Fruit fly (Drosophila melanogaster) whole organism, larva: ENCODE results near the gene moi.

Experiments
- noc ChIP-seq: fragments of 200-800 bp; sonication (Bioruptor generic); optimal IDR thresholded peaks from 3 replicates; lab custom pipeline; 2019; ENCODE audit warnings: missing biosample characterization, mild to moderate bottlenecking, missing genetic modification characterization, moderate library complexity

moi gene

DNA sequence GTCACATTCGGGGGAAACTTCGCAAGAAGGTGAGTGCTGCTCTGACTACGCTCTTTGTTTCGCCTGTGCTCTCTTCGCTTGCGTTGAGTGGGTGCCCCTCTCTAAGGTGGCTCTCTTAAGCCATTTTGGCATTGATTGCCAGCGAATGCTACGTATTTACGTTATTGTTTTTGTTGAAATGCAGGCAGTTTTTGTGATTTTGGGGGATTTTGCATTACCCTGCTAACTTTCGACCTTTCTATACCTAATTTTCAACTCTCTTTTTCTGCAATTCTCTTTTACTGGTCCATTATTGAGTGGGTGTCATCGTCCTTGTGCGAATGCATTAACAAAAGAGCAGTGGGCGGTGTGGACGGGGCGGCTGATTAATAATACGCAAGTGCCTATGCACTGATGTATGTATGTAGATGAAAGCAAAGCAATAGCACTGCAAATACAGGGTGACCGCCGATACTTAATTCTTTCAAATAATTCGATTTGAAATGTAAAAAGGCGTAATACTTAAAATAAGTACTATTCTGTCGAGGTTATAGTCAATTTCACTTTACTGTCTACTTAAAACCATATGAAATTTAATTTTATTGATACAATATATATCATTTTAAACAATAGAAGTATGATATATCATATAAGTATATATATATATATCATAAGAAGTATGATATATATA, 19.9 kb downstream of the moi start:
- TF ChIP-seq noc (tag; lab: Kevin White, UChicago), result no peak

DNA sequence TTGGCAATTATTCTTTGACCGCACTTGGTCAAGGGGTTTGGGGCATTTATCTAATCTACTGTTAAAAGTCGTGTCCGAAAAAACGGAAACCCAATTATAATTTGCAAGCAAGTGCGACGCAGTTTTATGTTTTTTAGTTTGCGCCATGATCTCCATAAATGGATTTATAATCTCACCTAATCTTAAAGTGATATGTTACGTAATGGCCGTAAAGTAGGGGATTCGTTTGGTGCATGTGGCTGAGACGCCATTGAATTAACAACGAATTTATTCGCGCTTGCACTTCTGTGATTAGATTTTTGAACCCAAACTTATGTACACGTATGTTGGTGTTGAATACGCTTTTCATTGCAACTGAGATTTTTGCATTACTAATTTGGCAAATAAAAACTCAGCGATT, 21.4 kb downstream of the moi start:
- no peak for TF ChIP-seq noc (tag; lab: Kevin White, UChicago)

DNA sequence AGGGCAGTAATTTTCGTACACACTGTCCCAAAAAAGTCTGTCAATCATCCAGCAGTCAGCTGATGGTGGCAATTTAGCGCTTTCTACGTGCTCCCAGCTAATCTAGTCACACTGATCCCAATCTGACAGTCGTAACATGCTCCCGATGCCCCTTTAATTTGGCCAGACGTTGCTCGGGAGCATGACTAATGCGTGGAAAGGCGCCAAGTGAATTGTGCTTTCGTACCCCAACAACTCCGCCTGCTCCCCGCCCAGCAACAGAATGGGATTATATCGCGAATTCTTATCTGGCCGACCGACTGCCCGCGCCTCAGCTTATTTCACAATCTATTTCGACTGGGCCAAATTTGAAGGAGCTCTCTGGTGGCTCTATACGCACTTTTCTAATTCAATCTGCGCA, 22.1 kb downstream of the moi start:
- TF ChIP-seq noc (tag; lab: Kevin White, UChicago), result no peak

DNA sequence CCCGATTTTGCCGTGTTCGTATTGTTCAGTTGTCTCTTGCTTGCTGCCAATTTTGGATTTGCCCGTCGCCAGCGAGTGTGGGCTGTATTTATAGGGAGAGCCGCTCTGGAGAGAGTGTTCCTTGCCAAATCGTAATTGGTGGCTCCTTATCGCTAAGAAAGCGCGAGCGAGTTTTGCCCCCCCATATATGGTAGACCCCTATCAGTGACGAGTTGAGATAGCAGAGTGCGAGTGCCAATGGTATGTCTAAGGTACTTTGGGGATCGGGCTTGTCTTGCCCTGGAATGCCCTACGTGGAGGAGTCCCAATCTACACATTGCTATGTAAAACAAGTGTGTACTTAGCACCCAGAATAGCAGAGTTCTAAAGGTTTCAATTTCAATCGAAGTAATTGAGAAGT, 24.2 kb downstream of the moi start, which contains the start of gene CG7142:
TSS of gene CG7142 (minus strand) at position 29 of the 400 bp plus-strand sequence.
- TF ChIP-seq noc (tag; lab: Kevin White, UChicago), result peak; percentile 3

DNA sequence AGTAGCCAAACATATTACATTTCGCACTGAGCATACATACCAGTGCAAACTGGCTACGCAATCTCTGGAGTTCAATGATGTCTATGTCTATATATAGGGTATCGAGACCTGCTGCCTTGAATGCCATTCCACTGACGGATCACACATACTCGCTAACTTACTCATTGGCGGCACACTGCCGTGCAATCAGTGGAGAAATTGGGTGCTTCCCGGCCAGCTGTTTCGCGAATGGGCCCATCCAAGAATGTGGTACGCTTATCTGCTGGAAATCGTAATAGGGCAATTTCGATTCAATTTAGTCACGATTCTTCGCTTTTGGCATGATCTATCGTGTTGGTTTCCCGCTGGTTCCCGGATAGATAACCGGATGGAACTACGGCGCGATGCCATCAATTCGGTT, 24.8 kb downstream of the moi start:
- no peak for TF ChIP-seq noc (tag; lab: Kevin White, UChicago)

DNA sequence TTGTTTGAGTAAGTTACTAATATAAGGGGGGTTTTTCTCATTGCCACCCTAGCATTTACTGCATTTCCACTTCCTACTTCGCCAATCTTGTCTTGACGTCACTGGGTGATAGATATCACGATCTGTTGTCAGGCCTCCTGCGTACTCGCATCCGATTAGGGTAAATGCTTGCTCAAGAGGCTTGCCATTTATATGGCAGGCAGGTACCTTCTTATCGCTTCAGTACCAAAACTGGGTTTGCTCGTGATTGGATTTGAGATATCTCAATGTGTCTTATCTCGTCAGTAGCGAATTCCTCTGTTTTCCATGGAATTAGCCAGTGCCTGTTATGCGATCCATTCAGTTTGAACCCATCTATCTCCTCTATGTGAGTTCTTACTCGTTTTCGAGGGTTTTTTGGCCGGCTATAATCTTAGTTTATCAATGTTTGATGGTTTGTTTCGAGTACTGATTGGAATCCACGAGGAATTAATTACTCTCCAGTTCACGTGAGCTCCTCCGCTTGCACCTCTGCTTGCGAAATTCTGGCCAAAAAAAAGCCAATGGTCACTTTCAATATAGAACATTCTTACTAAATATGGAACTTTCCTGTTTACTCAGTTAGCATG, 25.6 kb downstream of the moi start:
- no peak for TF ChIP-seq noc (tag; lab: Kevin White, UChicago)

DNA sequence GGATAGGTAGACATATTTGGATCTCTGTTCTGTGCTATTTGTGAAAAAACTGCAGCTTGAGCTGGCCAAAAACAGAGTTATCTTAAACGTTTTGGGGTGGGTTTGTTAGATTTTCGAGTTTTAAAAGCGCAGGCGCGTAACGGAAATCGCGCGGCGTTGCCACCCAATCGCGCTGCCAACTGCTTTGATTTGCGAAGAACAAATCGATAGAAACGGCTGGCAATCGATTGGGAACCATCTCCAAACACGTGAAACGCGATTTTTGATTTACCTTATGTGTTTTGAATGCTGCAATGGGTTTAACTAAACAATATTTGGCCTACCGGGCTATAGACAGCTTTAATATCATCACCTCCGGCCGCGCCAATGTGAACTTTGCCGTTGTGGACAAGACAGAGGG, 28.1 kb downstream of the moi start, which contains the start of the genes CG14312 and CG8064:
TSS of gene CG14312 (minus strand) at position 88 of the 400 bp plus-strand sequence.
TSS of gene CG8064 (plus strand) at position 220 of the 400 bp plus-strand sequence.
- TF ChIP-seq noc (tag; lab: Kevin White, UChicago), result no peak

DNA sequence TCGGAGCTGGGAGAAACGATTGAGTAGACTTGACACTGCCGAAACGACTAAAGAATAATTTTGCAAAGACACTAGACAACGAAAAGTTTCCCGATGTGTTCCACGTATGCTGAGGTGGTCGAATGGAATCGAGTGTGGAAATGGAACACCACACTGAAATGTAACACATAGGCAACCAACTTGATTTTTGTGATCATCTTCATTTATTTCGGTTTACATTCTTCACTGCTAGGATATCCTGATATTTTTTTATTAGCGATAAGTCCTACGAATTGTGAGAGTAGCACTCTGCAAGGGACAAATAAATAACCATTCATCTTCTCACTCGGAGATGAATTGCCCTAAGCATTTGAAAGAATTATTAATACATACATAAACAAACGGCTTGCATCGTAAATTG, 33.3 kb downstream of the moi start, which contains the start of gene CG7131:
TSS of gene CG7131 (minus strand) at position 101 of the 400 bp plus-strand sequence.
- TF ChIP-seq noc (tag; lab: Kevin White, UChicago), result no peak

DNA sequence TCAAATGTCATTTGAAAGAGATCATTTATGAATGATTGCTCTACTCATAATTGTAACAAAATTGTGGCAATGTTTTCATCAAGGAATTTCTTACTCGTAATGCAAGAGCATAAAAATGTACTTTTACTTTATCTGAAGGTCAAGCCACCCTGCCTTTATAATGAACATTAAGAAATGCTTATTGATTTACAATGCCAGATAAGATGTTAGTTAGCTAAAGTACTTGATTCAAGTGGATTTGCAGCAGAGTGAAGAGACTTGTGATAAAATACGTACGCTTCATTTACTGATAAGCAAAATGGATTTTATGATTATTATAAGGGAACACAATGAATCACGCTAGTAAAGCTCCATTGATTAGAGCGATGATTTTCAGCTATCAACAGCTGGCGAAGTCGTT, 36.5 kb downstream of the moi start:
- TF ChIP-seq noc (tag; lab: Kevin White, UChicago), result peak; percentile 62

DNA sequence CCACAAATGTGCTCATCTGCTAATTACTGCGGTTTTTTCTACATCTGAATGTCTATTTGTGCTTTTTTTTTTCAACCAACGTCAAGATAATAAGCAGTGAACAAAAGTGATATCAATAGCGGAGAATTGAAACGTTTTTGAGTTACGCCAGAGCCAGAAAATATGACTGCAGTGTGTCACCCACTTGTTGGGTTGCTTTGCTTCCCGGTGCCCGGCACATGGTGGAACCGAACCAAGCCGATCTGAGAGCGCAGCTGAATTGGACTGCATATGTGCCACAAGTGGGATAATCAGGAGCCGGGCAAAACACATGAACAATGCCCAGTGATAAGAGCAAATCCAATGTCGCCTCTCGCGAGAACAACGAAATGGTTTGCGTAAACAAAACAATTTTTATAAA, 37.0 kb downstream of the moi start:
- no peak for TF ChIP-seq noc (tag; lab: Kevin White, UChicago)

DNA sequence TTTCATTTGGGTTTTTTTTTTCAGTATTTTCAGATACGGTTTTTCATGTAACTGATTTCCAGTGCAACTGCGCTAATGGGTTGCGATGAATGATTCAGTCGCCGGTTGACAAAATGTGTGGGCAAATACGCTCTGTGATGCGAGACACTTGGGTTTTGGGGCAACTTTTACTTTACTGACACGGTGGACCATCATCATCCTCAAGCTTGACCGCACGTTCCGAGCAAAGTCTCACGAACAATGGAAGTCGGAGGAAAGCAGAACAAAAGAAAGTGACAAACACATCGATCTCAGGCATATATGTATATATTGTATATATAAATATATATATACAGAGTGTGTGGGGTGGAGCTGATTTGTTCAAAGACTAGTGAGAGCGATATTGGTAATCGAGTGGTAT, 39.2 kb downstream of the moi start:
- TF ChIP-seq noc (tag; lab: Kevin White, UChicago), result no peak

DNA sequence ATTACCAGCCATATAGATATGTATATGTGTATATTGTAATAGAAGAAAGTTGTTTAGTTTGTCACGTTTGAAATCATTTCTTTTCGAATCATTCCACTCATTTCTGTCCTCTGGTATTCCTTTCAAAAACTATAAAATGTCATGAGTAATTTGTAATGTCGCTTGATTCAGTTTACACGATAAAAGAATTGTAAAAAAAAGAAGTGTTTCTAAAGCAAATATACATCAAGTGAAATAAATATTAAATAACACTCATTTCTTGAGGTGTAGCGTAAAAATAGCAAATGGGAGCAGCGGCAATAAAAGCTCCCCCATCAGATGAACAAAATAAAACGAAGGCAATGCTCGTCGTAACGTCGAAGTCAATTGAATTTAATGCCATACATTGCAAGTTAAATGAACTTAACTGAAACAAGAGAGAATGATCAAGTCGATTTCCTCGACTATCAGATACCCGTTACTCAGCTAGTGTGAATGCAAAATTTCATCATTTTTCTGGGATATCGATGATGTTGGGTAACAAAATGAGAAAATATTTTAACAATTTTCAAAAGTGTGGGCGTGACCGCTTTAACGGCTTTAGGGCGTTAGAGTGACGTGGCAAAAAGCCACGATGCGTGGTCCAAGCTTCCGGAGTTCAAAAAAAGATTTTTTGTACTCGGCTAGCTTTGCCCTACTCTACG, 40.1 kb downstream of the moi start:
- TF ChIP-seq noc (tag; lab: Kevin White, UChicago), result no peak

DNA sequence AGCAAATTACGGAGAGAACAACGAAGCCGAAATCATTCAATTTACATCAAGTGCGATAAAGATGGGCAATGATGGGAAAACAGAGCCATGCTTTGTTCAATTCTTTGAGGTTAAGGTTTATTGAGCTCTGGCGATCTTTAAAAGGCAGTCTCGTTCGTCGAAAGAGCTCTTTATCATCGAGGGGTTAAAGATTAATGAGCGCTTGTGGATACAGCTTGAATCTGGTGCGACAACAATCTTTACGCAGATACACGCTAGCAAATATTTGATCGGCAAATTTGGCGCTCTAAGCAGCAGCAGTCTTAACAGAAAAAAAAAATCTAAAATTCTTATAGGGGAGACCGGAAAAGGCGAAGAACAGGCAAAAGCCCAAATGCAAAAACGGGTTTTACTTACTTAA, 40.8 kb downstream of the moi start:
- TF ChIP-seq noc (tag; lab: Kevin White, UChicago), result no peak

DNA sequence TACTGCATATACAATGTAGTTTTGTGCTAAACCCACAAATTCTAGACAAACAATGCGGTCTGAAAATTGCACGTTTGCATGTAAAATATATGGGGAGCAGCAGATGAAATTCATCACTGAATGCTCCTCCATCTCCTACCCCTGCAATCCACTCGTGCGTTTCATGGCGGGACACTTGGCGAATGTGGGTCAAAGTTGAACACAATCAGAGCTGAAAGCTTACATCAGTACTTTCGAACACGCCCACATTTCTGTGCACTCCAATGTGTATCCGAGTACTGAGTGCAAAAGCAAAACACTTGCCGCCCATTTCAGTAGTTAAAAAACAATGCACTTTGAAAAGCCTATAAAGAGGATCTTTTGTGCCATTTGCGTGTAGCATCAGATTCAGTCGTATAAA, 41.4 kb downstream of the moi start:
- no peak for TF ChIP-seq noc (tag; lab: Kevin White, UChicago)

DNA sequence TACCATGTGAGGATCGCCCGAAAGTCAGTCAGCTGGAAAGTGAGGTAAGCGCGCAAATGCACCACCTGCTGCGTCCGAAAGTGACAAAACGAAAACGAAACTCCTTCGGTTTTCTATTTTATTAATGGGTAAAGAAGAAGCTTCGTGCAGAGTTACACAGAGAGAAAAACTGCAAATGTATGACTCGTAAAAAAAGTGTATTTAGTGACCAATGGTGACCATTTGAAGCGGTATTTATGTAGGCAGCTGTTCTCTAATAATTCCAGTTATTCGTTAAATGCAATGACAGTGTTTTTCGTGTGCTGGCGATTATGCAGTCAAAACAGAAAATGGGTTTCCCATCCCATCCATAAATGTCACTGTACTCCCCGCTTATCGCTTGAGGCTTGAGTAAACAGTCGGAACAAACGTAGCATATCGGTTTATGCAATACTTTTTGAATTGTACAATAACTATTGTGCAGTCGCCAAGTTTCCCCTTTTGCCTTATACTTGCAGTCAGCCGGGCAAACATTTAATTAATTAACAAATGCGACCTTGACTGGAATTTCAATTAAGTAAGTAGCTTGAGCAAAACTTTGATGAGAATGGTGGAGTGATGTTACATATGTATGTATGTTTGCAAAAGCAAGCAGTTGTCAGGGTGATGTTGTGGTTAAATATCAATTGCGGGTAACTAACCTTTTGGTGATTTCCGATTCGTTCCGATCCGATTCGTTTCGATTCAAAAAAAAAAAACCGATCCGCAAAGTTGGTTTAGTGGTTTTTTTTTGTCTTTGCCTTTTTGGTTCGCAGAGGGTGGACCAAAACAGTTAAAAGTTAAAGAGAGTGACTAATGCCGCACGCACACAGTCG, 42.3 kb downstream of the moi start:
- no peak for TF ChIP-seq noc (tag; lab: Kevin White, UChicago)
